Fruit fly (Drosophila melanogaster) whole organism, embryonic: ENCODE results near the gene ND-23.

Source experiments
- CG10147 ChIP-seq: fragments of 200-800 bp; sonication (Bioruptor generic); optimal IDR thresholded peaks from 2 replicates; lab custom pipeline; 2019; ENCODE audit warnings: missing biosample characterization, mild to moderate bottlenecking, missing genetic modification characterization, moderate library complexity
- CG12219 ChIP-seq: fragments of 200-800 bp; sonication (Bioruptor generic); optimal IDR thresholded peaks from 3 replicates; lab custom pipeline; 2018; ENCODE audit warnings: missing biosample characterization, mild to moderate bottlenecking, missing genetic modification characterization
- CG31441 ChIP-seq: fragments of 200-800 bp; sonication (Bioruptor generic); IDR thresholded peaks from 2 replicates; pipeline ENCODE4 v1.3.6; 2022; ENCODE audit warnings: missing biosample characterization, missing genetic modification characterization
- CG6765 ChIP-seq: fragments of 200-800 bp; sonication (Bioruptor generic); optimal IDR thresholded peaks from 3 replicates; lab custom pipeline; 2017; ENCODE audit warnings: missing biosample characterization, mild to moderate bottlenecking, missing genetic modification characterization
- NK7.1 ChIP-seq: fragments of 200-800 bp; sonication (Bioruptor generic); optimal IDR thresholded peaks from 3 replicates; lab custom pipeline; 2016; ENCODE audit warnings: missing biosample characterization, missing genetic modification characterization
- nmo ChIP-seq: fragments of 200-800 bp; sonication (Bioruptor generic); optimal IDR thresholded peaks from 2 replicates; lab custom pipeline; 2018; ENCODE audit warnings: missing biosample characterization, mild to moderate bottlenecking, missing genetic modification characterization, moderate library complexity
- oc ChIP-seq: fragments of 200-800 bp; sonication (Bioruptor generic); optimal IDR thresholded peaks from 2 replicates; lab custom pipeline; 2018; ENCODE audit warnings: missing biosample characterization, mild to moderate bottlenecking, missing genetic modification characterization, moderate library complexity

- no peak for TF ChIP-seq oc (tag; lab: Kevin White, UChicago)
- no peak for TF ChIP-seq CG10147 (GFP tag; lab: Kevin White, UChicago)
- TF ChIP-seq nmo (GFP tag; lab: Kevin White, UChicago): no peak
- TF ChIP-seq CG12219 (GFP tag; lab: Kevin White, UChicago): no peak
- no peak for TF ChIP-seq CG31441 (GFP tag; lab: Robert Waterston, UW)
- no peak for TF ChIP-seq CG6765 (GFP tag; lab: Kevin White, UChicago)
- TF ChIP-seq NK7.1: no peak
Observed at dm6 chr3R:15833332-15833731, 3.6 kb downstream of the ND-23 start, which contains the start of gene CG43318.
